Fruit fly (Drosophila melanogaster) whole organism, embryonic: ENCODE data around the gene CG31157.

ENCODE experiments used
- Abd-B ChIP-seq: fragments of 200-800 bp; sonication (Bioruptor generic); optimal IDR thresholded peaks from 2 replicates; lab custom pipeline; 2018; ENCODE audit warnings: missing biosample characterization, mild to moderate bottlenecking, missing genetic modification characterization, moderate library complexity
- Ada2b ChIP-seq: fragments of 200-800 bp; sonication (Bioruptor generic); IDR thresholded peaks from 2 replicates; pipeline ENCODE4 v1.3.6; 2022; ENCODE audit warnings: missing biosample characterization, missing genetic modification characterization
- Awh ChIP-seq: fragments of 200-800 bp; sonication (Bioruptor generic); IDR thresholded peaks from 2 replicates; pipeline ENCODE4, ENCODE4 v1.3.6; 2022; ENCODE audit warnings: missing biosample characterization, missing genetic modification characterization
- CG10209 ChIP-seq: fragments of 200-800 bp; sonication (Bioruptor generic); optimal IDR thresholded peaks from 3 replicates; lab custom pipeline; 2017; ENCODE audit warnings: missing biosample characterization, mild to moderate bottlenecking, missing genetic modification characterization, missing genetic modification reagents
- CG10274 ChIP-seq: fragments of 200-800 bp; sonication (Bioruptor generic); optimal IDR thresholded peaks from 3 replicates; lab custom pipeline; 2017; ENCODE audit warnings: missing biosample characterization, mild to moderate bottlenecking, missing genetic modification characterization
- CG10462 ChIP-seq: fragments of 200-800 bp; sonication (Bioruptor generic); optimal IDR thresholded peaks from 2 replicates; lab custom pipeline; 2016; ENCODE audit warnings: missing biosample characterization, missing genetic modification characterization
- CG10565 ChIP-seq: fragments of 200-800 bp; sonication (Bioruptor generic); optimal IDR thresholded peaks from 3 replicates; lab custom pipeline; 2016; ENCODE audit warnings: missing biosample characterization, mild to moderate bottlenecking, missing genetic modification characterization
- CG12236 ChIP-seq: fragments of 200-800 bp; sonication (Bioruptor generic); optimal IDR thresholded peaks from 2 replicates; lab custom pipeline; 2016; ENCODE audit warnings: missing biosample characterization, missing genetic modification characterization
- CG14014 ChIP-seq: fragments of 200-800 bp; sonication (Bioruptor generic); IDR thresholded peaks from 2 replicates; pipeline ENCODE4 v1.3.6; 2022; ENCODE audit warnings: missing biosample characterization, missing genetic modification characterization
- CG15073 ChIP-seq: fragments of 200-800 bp; sonication (Bioruptor generic); optimal IDR thresholded peaks from 2 replicates; lab custom pipeline; 2016; ENCODE audit warnings: missing biosample characterization, missing genetic modification characterization
- CG1647 ChIP-seq: fragments of 200-800 bp; sonication (Bioruptor generic); optimal IDR thresholded peaks from 3 replicates; lab custom pipeline; 2016; ENCODE audit warnings: missing biosample characterization, missing genetic modification characterization
- CG18262 ChIP-seq: fragments of 200-800 bp; optimal IDR thresholded peaks from 3 replicates; lab custom pipeline; 2019; ENCODE audit warnings: missing biosample characterization, mild to moderate bottlenecking, missing genetic modification characterization, moderate library complexity
- CG18476 ChIP-seq: fragments of 200-800 bp; sonication (Bioruptor generic); optimal IDR thresholded peaks from 2 replicates; lab custom pipeline; 2016; ENCODE audit warnings: missing biosample characterization, mild to moderate bottlenecking, missing genetic modification characterization
- CG2129 ChIP-seq: fragments of 200-800 bp; sonication (Bioruptor generic); IDR thresholded peaks from 2 replicates; pipeline ENCODE4 v1.3.6; 2022; ENCODE audit warnings: missing biosample characterization, missing genetic modification characterization; ENCODE audit not compliant: partially characterized antibody
- CG30431 ChIP-seq: fragments of 200-800 bp; sonication (Bioruptor generic); optimal IDR thresholded peaks from 2 replicates; lab custom pipeline; 2017; ENCODE audit warnings: missing biosample characterization, missing genetic modification characterization
- CG31224 ChIP-seq: fragments of 200-800 bp; sonication (Bioruptor generic); IDR thresholded peaks from 2 replicates; pipeline ENCODE4 v1.3.6; 2022; ENCODE audit warnings: missing biosample characterization, missing genetic modification characterization
- CG3281 ChIP-seq: fragments of 200-800 bp; sonication (Bioruptor generic); optimal IDR thresholded peaks from 3 replicates; lab custom pipeline; 2017; ENCODE audit warnings: missing biosample characterization, mild to moderate bottlenecking, missing genetic modification characterization
- CG4328 ChIP-seq: fragments of 200-800 bp; sonication (Bioruptor generic); optimal IDR thresholded peaks from 3 replicates; lab custom pipeline; 2017; ENCODE audit warnings: missing biosample characterization, missing genetic modification reagents, missing genetic modification characterization
- CG6654 ChIP-seq: fragments of 200-800 bp; sonication (Bioruptor generic); optimal IDR thresholded peaks from 2 replicates; lab custom pipeline; 2017; ENCODE audit warnings: missing biosample characterization, mild to moderate bottlenecking, missing genetic modification characterization
- CG8359 ChIP-seq: fragments of 200-800 bp; sonication (Bioruptor generic); optimal IDR thresholded peaks from 2 replicates; lab custom pipeline; 2017; ENCODE audit warnings: missing biosample characterization, mild to moderate bottlenecking, missing genetic modification characterization, borderline replicate concordance
- E2f1 ChIP-seq: fragments of 200-800 bp; sonication (Bioruptor generic); IDR thresholded peaks from 2 replicates; pipeline ENCODE4 v1.3.6; 2022; ENCODE audit warnings: missing biosample characterization, missing genetic modification characterization
- HLHmδ ChIP-seq: fragments of 200-800 bp; sonication (Bioruptor generic); optimal IDR thresholded peaks from 2 replicates; lab custom pipeline; 2018; ENCODE audit warnings: missing biosample characterization, mild to moderate bottlenecking, missing genetic modification characterization, moderate library complexity
- Hr51 ChIP-seq, 2 experiments: fragments of 200-800 bp; sonication (Bioruptor generic); optimal IDR thresholded peaks; 2 replicates in 1 of 2; 3 replicates in 1 of 2; lab custom pipeline; 2016 to 2018; ENCODE audit warnings: missing biosample characterization in 2 of 2, missing genetic modification characterization in 2 of 2, mild to moderate bottlenecking in 1 of 2, moderate library complexity in 1 of 2
- Hsf ChIP-seq: fragments of 200-800 bp; sonication (Bioruptor generic); optimal IDR thresholded peaks from 3 replicates; lab custom pipeline; 2016; ENCODE audit warnings: missing biosample characterization, missing genetic modification characterization
- Max ChIP-seq: fragments of 200-800 bp; sonication (Bioruptor generic); optimal IDR thresholded peaks from 2 replicates; lab custom pipeline; 2016; ENCODE audit warnings: missing biosample characterization, mild to moderate bottlenecking, missing genetic modification characterization
- Med ChIP-seq: fragments of 200-800 bp; sonication (Bioruptor generic); peaks from one replicate; lab custom pipeline; 2016; ENCODE audit warnings: missing biosample characterization, missing genetic modification characterization, mild to moderate bottlenecking, inconsistent platforms, moderate library complexity
- Nf-YB ChIP-seq: fragments of 200-800 bp; sonication (Bioruptor generic); optimal IDR thresholded peaks from 3 replicates; lab custom pipeline; 2019; ENCODE audit warnings: missing biosample characterization, mild to moderate bottlenecking, missing genetic modification characterization, moderate library complexity
- Oli ChIP-seq: fragments of 200-800 bp; sonication (Bioruptor generic); optimal IDR thresholded peaks from 2 replicates; lab custom pipeline; 2018; ENCODE audit warnings: missing biosample characterization, mild to moderate bottlenecking, missing genetic modification characterization, moderate library complexity
- Opbp ChIP-seq: fragments of 200-800 bp; sonication (Bioruptor generic); IDR thresholded peaks from 3 replicates; pipeline ENCODE4 v1.3.6; 2022; ENCODE audit warnings: missing biosample characterization, missing genetic modification characterization; ENCODE audit not compliant: partially characterized antibody
- Optix ChIP-seq: fragments of 200-800 bp; sonication (Bioruptor generic); IDR thresholded peaks from 3 replicates; pipeline ENCODE4 v1.3.6; 2022; ENCODE audit warnings: missing biosample characterization, missing genetic modification characterization
- Side ChIP-seq: fragments of 200-800 bp; sonication (Bioruptor generic); optimal IDR thresholded peaks from 2 replicates; lab custom pipeline; 2016; ENCODE audit warnings: missing biosample characterization, missing genetic modification characterization
- Ssrp ChIP-seq: fragments of 200-800 bp; sonication (Bioruptor generic); optimal IDR thresholded peaks from 2 replicates; lab custom pipeline; 2018; ENCODE audit warnings: missing biosample characterization, mild to moderate bottlenecking, missing genetic modification characterization, moderate library complexity
- Stat92E ChIP-seq, 3 experiments: fragments of >200 bp in 2 of 3; fragments of 200-800 bp in 1 of 3; sonication (Bioruptor generic) in 1 of 3; optimal IDR thresholded peaks; 2 replicates each; lab custom pipeline; 2017 to 2019; ENCODE audit warnings: missing biosample characterization in 3 of 3, missing genetic modification characterization in 3 of 3, mild to moderate bottlenecking in 1 of 3, moderate library complexity in 1 of 3
- chinmo ChIP-seq: fragments of 200-800 bp; sonication (Bioruptor generic); IDR thresholded peaks from 4 replicates; pipeline ENCODE4 v1.3.6; 2022; ENCODE audit warnings: missing biosample characterization, missing genetic modification characterization; ENCODE audit not compliant: partially characterized antibody
- dan ChIP-seq: fragments of 200-800 bp; sonication (Bioruptor generic); IDR thresholded peaks from 2 replicates; pipeline ENCODE4 v1.3.6; 2022; ENCODE audit warnings: missing biosample characterization, missing genetic modification characterization
- dpn ChIP-seq, 2 experiments: fragments of 200-800 bp; sonication (Bioruptor generic); optimal IDR thresholded peaks; 3 replicates each; lab custom pipeline; 2016; ENCODE audit warnings: missing biosample characterization in 2 of 2, missing genetic modification characterization in 2 of 2
- ftz-f1 ChIP-seq: fragments of 200-800 bp; sonication (Bioruptor generic); optimal IDR thresholded peaks from 2 replicates; lab custom pipeline; 2016; ENCODE audit warnings: missing biosample characterization, missing genetic modification characterization
- jumu ChIP-seq: fragments of 200-800 bp; sonication (Bioruptor generic); optimal IDR thresholded peaks from 3 replicates; lab custom pipeline; 2016; ENCODE audit warnings: missing biosample characterization, missing genetic modification characterization
- maf-S ChIP-seq: fragments of 200-800 bp; sonication (Bioruptor generic); optimal IDR thresholded peaks from 2 replicates; lab custom pipeline; 2016; ENCODE audit warnings: missing biosample characterization, missing genetic modification characterization
- mld ChIP-seq: fragments of 200-800 bp; sonication (Bioruptor generic); IDR thresholded peaks from 3 replicates; pipeline ENCODE4 v1.3.6; 2022; ENCODE audit warnings: missing biosample characterization, missing genetic modification characterization; ENCODE audit not compliant: partially characterized antibody
- pfk ChIP-seq: fragments of 200-800 bp; sonication (Bioruptor generic); optimal IDR thresholded peaks from 2 replicates; lab custom pipeline; 2018; ENCODE audit warnings: missing biosample characterization, mild to moderate bottlenecking, missing genetic modification characterization, moderate library complexity
- seq ChIP-seq: fragments of 200-800 bp; sonication (Bioruptor generic); IDR thresholded peaks from 2 replicates; pipeline ENCODE4 v1.3.6; 2022; ENCODE audit warnings: missing biosample characterization, missing genetic modification characterization
- sima ChIP-seq: fragments of 200-800 bp; sonication (Bioruptor generic); optimal IDR thresholded peaks from 2 replicates; lab custom pipeline; 2016; ENCODE audit warnings: missing biosample characterization, missing genetic modification characterization
- slou ChIP-seq: fragments of 200-800 bp; sonication (Bioruptor generic); optimal IDR thresholded peaks from 3 replicates; lab custom pipeline; 2016; ENCODE audit warnings: missing biosample characterization, missing genetic modification characterization
- sr ChIP-seq: fragments of 200-800 bp; sonication (Bioruptor generic); IDR thresholded peaks from 3 replicates; pipeline ENCODE4 v1.3.6; 2022; ENCODE audit warnings: missing biosample characterization, missing genetic modification characterization
- ssp ChIP-seq: fragments of 200-800 bp; sonication (Bioruptor generic); IDR thresholded peaks from 2 replicates; pipeline ENCODE4 v1.3.6; 2022; ENCODE audit warnings: missing biosample characterization, missing genetic modification characterization
- sug ChIP-seq: fragments of 200-800 bp; optimal IDR thresholded peaks from 2 replicates; lab custom pipeline; 2019; ENCODE audit warnings: missing biosample characterization, mild to moderate bottlenecking, missing genetic modification characterization, moderate library complexity
- twi ChIP-seq: fragments of 200-800 bp; optimal IDR thresholded peaks from 2 replicates; lab custom pipeline; 2019; ENCODE audit warnings: missing biosample characterization, mild to moderate bottlenecking, missing genetic modification characterization, moderate library complexity
- yki ChIP-seq: fragments of >200 bp; optimal IDR thresholded peaks from 3 replicates; lab custom pipeline; 2018

The CG31157 gene

dm6 chr3R:13030257-13031173 lies 17.0 kb upstream of the CG31157 start, which contains the start of the genes CG46281 and CG46280 (continued):
- TF ChIP-seq mld (GFP tag; lab: Robert Waterston, UW) (no peak), CG8359 (no peak), ftz-f1 (GFP tag; lab: Kevin White, UChicago) (no peak), E2f1 (GFP tag; lab: Robert Waterston, UW) (no peak), CG31224 (no peak), sima (GFP tag; lab: Kevin White, UChicago) (no peak), CG6654 (GFP tag; lab: Kevin White, UChicago) (no peak), CG10209 (GFP tag; lab: Kevin White, UChicago) (no peak), CG1647 (GFP tag; lab: Kevin White, UChicago) (peak; percentile 25), Stat92E (GFP tag; optimal IDR thresholded peaks at IDR 0.05; lab: Kevin White, UChicago) (no peak), Hsf (GFP tag; lab: Kevin White, UChicago) (peak; percentile 45), ssp (GFP tag; lab: Robert Waterston, UW) (no peak), sr (GFP tag; lab: Robert Waterston, UW) (no peak), CG18262 (tag; lab: Kevin White, UChicago) (no peak), pfk (GFP tag; lab: Kevin White, UChicago) (no peak), Nf-YB (GFP tag; lab: Kevin White, UChicago) (no peak), Awh (no peak), CG14014 (GFP tag; lab: Robert Waterston, UW) (no peak), CG10462 (GFP tag; lab: Kevin White, UChicago) (no peak), jumu (no peak), CG4328 (GFP tag; lab: Kevin White, UChicago) (peak; percentile 22), Abd-B (GFP tag; lab: Kevin White, UChicago) (no peak), slou (GFP tag; lab: Kevin White, UChicago) (no peak), Ssrp (tag; lab: Kevin White, UChicago) (no peak), HLHmδ (GFP tag; lab: Kevin White, UChicago) (no peak), Hr51 (GFP tag; optimal IDR thresholded peaks at IDR 0.05; lab: Kevin White, UChicago) (peak in 1 of 2 experiments; percentile 11), Side (GFP tag; lab: Kevin White, UChicago) (peak; percentile 29), seq (GFP tag; lab: Robert Waterston, UW) (no peak), sug (tag; lab: Kevin White, UChicago) (no peak), CG10565 (GFP tag; lab: Kevin White, UChicago) (no peak), yki (lab: Kevin White, UChicago) (no peak), Oli (tag; lab: Kevin White, UChicago) (no peak), chinmo (GFP tag; lab: Robert Waterston, UW) (no peak), maf-S (GFP tag; lab: Kevin White, UChicago) (no peak), dan (GFP tag; lab: Robert Waterston, UW) (no peak), CG30431 (GFP tag; lab: Kevin White, UChicago) (no peak), CG2129 (GFP tag; lab: Robert Waterston, UW) (no peak), CG15073 (GFP tag; lab: Kevin White, UChicago) (no peak), CG18476 (GFP tag; lab: Kevin White, UChicago) (no peak), Max (GFP tag; lab: Kevin White, UChicago) (peak; percentile 52), Optix (GFP tag; lab: Robert Waterston, UW) (no peak), dpn (GFP tag; optimal IDR thresholded peaks at IDR 0.05; lab: Kevin White, UChicago) (peak; percentile 28 to 51), CG3281 (GFP tag; lab: Kevin White, UChicago) (no peak), Ada2b (GFP tag; lab: Robert Waterston, UW) (no peak), CG12236 (GFP tag; lab: Kevin White, UChicago) (no peak), Med (GFP tag; lab: Kevin White, UChicago) (peak; percentile 95), Opbp (GFP tag; lab: Robert Waterston, UW) (peak; percentile 61; the same call in 1 of the 3 replicates), CG10274 (GFP tag; lab: Kevin White, UChicago) (no peak), twi (tag; lab: Kevin White, UChicago) (no peak)
